Worm (Caenorhabditis elegans) whole organism, mixed stage, embryonic: ENCODE measurements around the gene K11E4.1.
A peak's percentile ranks its signal among the peaks of the same experiment; 100 is the strongest.

Experiments
- blmp-1 ChIP-seq: fragments of 150-350 bp; optimal IDR thresholded peaks from 2 replicates; lab custom pipeline; 2014; ENCODE audit warnings: missing biosample characterization, missing genetic modification characterization
- cnd-1 ChIP-seq: fragments of 200-800 bp; sonication (Bioruptor generic); optimal IDR thresholded peaks from 2 replicates; lab custom pipeline; 2018; ENCODE audit warnings: mild to moderate bottlenecking, missing genetic modification characterization, missing compliant biosample characterization
- drap-1 ChIP-seq: fragments of 200-800 bp; sonication (Bioruptor generic); optimal IDR thresholded peaks from 3 replicates; lab custom pipeline; 2018; ENCODE audit warnings: mild to moderate bottlenecking, missing genetic modification characterization, missing compliant biosample characterization
- elt-1 ChIP-seq: sonication (generic microtip); optimal IDR thresholded peaks from 2 replicates; lab custom pipeline; 2017; ENCODE audit warnings: missing genetic modification characterization, mild to moderate bottlenecking, missing compliant biosample characterization, antibody characterized with exemption, moderate library complexity, borderline replicate concordance; ENCODE audit not compliant: insufficient read depth
- hlh-1 ChIP-seq: fragments of 150-350 bp; optimal IDR thresholded peaks from 2 replicates; lab custom pipeline; 2014; ENCODE audit warnings: missing biosample characterization, missing genetic modification reagents, missing genetic modification characterization
- mab-5 ChIP-seq: fragments of 150-350 bp; optimal IDR thresholded peaks from 2 replicates; lab custom pipeline; 2014; ENCODE audit warnings: missing biosample characterization, missing genetic modification characterization
- mep-1 ChIP-seq: fragments of 150-350 bp; optimal IDR thresholded peaks from 2 replicates; lab custom pipeline; 2017; ENCODE audit warnings: missing biosample characterization, missing genetic modification reagents, missing genetic modification characterization, inconsistent platforms
- nhr-237 ChIP-seq: fragments of 150-350 bp; optimal IDR thresholded peaks from 2 replicates; lab custom pipeline; 2014; ENCODE audit warnings: missing biosample characterization, missing genetic modification characterization
- nhr-28 ChIP-seq: fragments of 150-350 bp; optimal IDR thresholded peaks from 2 replicates; lab custom pipeline; 2014; ENCODE audit warnings: missing biosample characterization, missing genetic modification characterization
- pha-4 ChIP-seq: fragments of 150-350 bp; optimal IDR thresholded peaks from 2 replicates; lab custom pipeline; 2018; ENCODE audit warnings: missing biosample characterization, missing genetic modification reagents, missing genetic modification characterization
- snpc-4 ChIP-seq: fragments of 150-350 bp; optimal IDR thresholded peaks from 2 replicates; lab custom pipeline; 2014; ENCODE audit warnings: missing biosample characterization, missing genetic modification characterization
- unc-39 ChIP-seq: fragments of 150-350 bp; optimal IDR thresholded peaks from 2 replicates; lab custom pipeline; 2014; ENCODE audit warnings: missing biosample characterization, missing genetic modification characterization
- unc-62 ChIP-seq: fragments of 150-350 bp; optimal IDR thresholded peaks from 2 replicates; lab custom pipeline; 2014; ENCODE audit warnings: missing biosample characterization, missing genetic modification reagents, missing genetic modification characterization
- ztf-11 ChIP-seq: fragments of 150-350 bp; optimal IDR thresholded peaks from 2 replicates; lab custom pipeline; 2014; ENCODE audit warnings: missing biosample characterization, missing genetic modification characterization

DNA sequence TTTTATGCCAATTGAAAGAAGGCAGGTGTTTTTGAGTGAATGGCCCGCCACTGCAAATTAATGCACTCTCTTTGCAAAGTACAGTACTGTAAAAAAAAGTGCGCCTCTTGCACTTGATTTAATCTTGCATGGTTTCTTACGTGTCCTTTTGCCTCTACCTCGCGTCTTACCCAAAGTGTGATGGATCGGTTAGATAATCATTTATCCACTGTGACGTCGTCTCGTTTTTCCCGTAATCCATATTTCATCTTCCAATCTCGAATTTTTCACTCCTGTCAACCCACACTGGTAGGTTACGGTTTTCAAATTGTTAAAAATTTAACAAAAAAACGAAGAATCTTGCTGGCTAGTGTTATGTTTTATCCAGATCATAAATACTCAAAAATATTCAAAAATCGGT is 22.7 kb downstream of the K11E4.1 start:
- TF ChIP-seq nhr-28 (tag; lab: Kevin White, UChicago): no peak
- no peak for TF ChIP-seq blmp-1
- no peak for TF ChIP-seq drap-1 (GFP tag; lab: Kevin White, UChicago)
- no peak for TF ChIP-seq snpc-4
- no peak for TF ChIP-seq mab-5 (tag; lab: Kevin White, UChicago)
- no peak for TF ChIP-seq unc-62
- TF ChIP-seq pha-4 (tag; lab: Kevin White, UChicago): no peak
- TF ChIP-seq elt-1 (tag; lab: Kevin White, UChicago): peak; percentile 76
- no peak for TF ChIP-seq cnd-1 (tag; lab: Kevin White, UChicago)
- TF ChIP-seq nhr-237 (tag; lab: Kevin White, UChicago): no peak
- no peak for TF ChIP-seq ztf-11 (tag; lab: Kevin White, UChicago)
- TF ChIP-seq unc-39 (tag; lab: Kevin White, UChicago): no peak
- no peak for TF ChIP-seq mep-1 (tag; lab: Kevin White, UChicago)
- no peak for TF ChIP-seq hlh-1 (tag; lab: Kevin White, UChicago)
